Fruit fly (Drosophila melanogaster) ovary, adult (tissue): ENCODE results near the gene Lgr1.

Experiments
- CG17801 ChIP-seq: fragments of 200-800 bp; optimal IDR thresholded peaks from 2 replicates; lab custom pipeline; 2019; ENCODE audit warnings: missing biosample characterization, mild to moderate bottlenecking, missing genetic modification characterization, moderate library complexity; ENCODE audit not compliant: partially characterized antibody

Gene Lgr1

dm6 chr3R:17701971-17702845, 23.4 kb upstream of the Lgr1 start:
- TF ChIP-seq CG17801, result no peak

- peak; percentile 87 for TF ChIP-seq CG17801
Observed at dm6 chr3R:17703024-17703690, 22.4 kb upstream of the Lgr1 start.

- peak; percentile 98 for TF ChIP-seq CG17801
Observed at dm6 chr3R:17703691-17704537, 21.7 kb upstream of the Lgr1 start.

dm6 chr3R:17704538-17704854, 21.1 kb upstream of the Lgr1 start:
- no peak for TF ChIP-seq CG17801

dm6 chr3R:17705140-17705539, 20.4 kb upstream of the Lgr1 start:
- no peak for TF ChIP-seq CG17801

dm6 chr3R:17705899-17706831, 19.4 kb upstream of the Lgr1 start:
- TF ChIP-seq CG17801, result peak; percentile 70

- no peak for TF ChIP-seq CG17801
Observed at dm6 chr3R:17706971-17707406, 18.6 kb upstream of the Lgr1 start.

- TF ChIP-seq CG17801, result no peak
Observed at dm6 chr3R:17707799-17708198, 17.8 kb upstream of the Lgr1 start.

dm6 chr3R:17708778-17709476, 16.6 kb upstream of the Lgr1 start:
- no peak for TF ChIP-seq CG17801

- TF ChIP-seq CG17801, result no peak
Observed at dm6 chr3R:17709623-17710145, 15.9 kb upstream of the Lgr1 start.

- no peak for TF ChIP-seq CG17801
Observed at dm6 chr3R:17710418-17710817, 15.2 kb upstream of the Lgr1 start.

- no peak for TF ChIP-seq CG17801
Observed at dm6 chr3R:17710900-17711645, 14.5 kb upstream of the Lgr1 start.

- TF ChIP-seq CG17801, result no peak
Observed at dm6 chr3R:17711646-17711975, 14.0 kb upstream of the Lgr1 start.
